Fruit fly (Drosophila melanogaster): ENCODE measurements around the gene CG10600.

DNA sequence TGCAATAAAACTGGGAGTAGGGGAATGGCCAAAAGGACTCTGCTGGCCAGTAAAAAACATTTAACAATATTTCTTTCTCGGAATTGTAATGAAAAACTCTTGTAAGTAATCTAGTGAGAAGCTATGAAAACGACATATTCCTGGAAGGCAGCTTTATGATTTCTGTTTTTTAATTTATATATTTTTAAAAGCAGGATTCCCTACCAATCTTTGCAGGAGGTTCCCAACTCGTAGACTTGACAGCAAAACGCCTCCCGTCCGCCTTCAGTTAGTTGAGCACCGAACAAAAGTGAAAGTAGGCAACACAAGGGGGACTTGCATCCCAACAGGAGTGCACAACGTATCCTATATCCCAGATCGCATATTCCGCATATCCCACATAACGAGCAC, 34.2 kb downstream of the CG10600 start, which contains the start of gene CG43814:
- TF ChIP-seq CG8478 (optimal IDR thresholded peaks at IDR 0.05) (no peak), CTCF (optimal IDR thresholded peaks at IDR 0.05) (no peak)

All from S2 (cell line).